Worm (Caenorhabditis elegans) whole organism, late embryonic: ENCODE data around the gene F08G12.3.

Source experiments
- fkh-10 ChIP-seq: fragments of 150-350 bp; optimal IDR thresholded peaks from 2 replicates; lab custom pipeline; 2014; ENCODE audit warnings: missing biosample characterization, missing genetic modification reagents, missing genetic modification characterization
- hlh-30 ChIP-seq: sonication (generic microtip); optimal IDR thresholded peaks from 2 replicates; lab custom pipeline; 2017; ENCODE audit warnings: antibody characterized with exemption, missing genetic modification characterization, missing compliant biosample characterization; ENCODE audit not compliant: insufficient read depth

- TF ChIP-seq hlh-30 (tag; lab: Kevin White, UChicago) (peak; percentile 36), fkh-10 (GFP tag; lab: Kevin White, UChicago) (no peak)
Observed at ce11 chrX:11296683-11297365, 3.2 kb upstream of the F08G12.3 start, which contains the start of gene inx-2.
